Fruit fly (Drosophila melanogaster): ENCODE results near the gene pll.

The pll gene

dm6 chr3R:27281022-27281810 is 28.2 kb upstream of the pll start (continued):
- TF ChIP-seq Met (GFP tag; optimal IDR thresholded peaks at IDR 0.05) (peak; percentile 97), CG11294 (GFP tag; IDR thresholded peaks at IDR 0.05) (peak; percentile 97), Hr4 (GFP tag; optimal IDR thresholded peaks at IDR 0.05) (peak; percentile 98), spab (GFP tag; optimal IDR thresholded peaks at IDR 0.05) (peak; percentile 97), CG34406 (GFP tag; optimal IDR thresholded peaks at IDR 0.05) (peak; percentile 97), CG8319 (GFP tag; optimal IDR thresholded peaks at IDR 0.05) (peak; percentile 95), CG4318 (GFP tag; optimal IDR thresholded peaks at IDR 0.05) (peak; percentile 98), fkh (GFP tag; optimal IDR thresholded peaks at IDR 0.05) (peak; percentile 80), Ets96B (tag; optimal IDR thresholded peaks at IDR 0.05) (peak; percentile 97), vri (GFP tag; optimal IDR thresholded peaks at IDR 0.05) (peak; percentile 95), dsx (GFP tag; optimal IDR thresholded peaks at IDR 0.05; ENCODE audit: poor library complexity, severe bottlenecking) (peak; percentile 91), CG10669 (GFP tag; optimal IDR thresholded peaks at IDR 0.05) (peak; percentile 98), CG6808 (GFP tag; optimal IDR thresholded peaks at IDR 0.05) (peak; percentile 93), CG6792 (GFP tag; optimal IDR thresholded peaks at IDR 0.05) (peak; percentile 97), CG3919 (GFP tag; optimal IDR thresholded peaks at IDR 0.05) (peak; percentile 99), Lpt (GFP tag; optimal IDR thresholded peaks at IDR 0.05) (peak; percentile 95), CG6276 (GFP tag; optimal IDR thresholded peaks at IDR 0.05) (peak; percentile 97), CG15336 (GFP tag; IDR thresholded peaks at IDR 0.05) (peak; percentile 97), Eip78C (GFP tag) (peak; percentile 99), salr (GFP tag; optimal IDR thresholded peaks at IDR 0.05) (peak; percentile 96 to 98), pdm3 (GFP tag; optimal IDR thresholded peaks at IDR 0.05) (peak; percentile 98), Sox14 (GFP tag; optimal IDR thresholded peaks at IDR 0.05) (peak; percentile 99), Hr38 (GFP tag; optimal IDR thresholded peaks at IDR 0.05) (peak; percentile 62), CG6854 (GFP tag; optimal IDR thresholded peaks at IDR 0.05) (peak; percentile 90), CG6163 (GFP tag; IDR thresholded peaks at IDR 0.05) (peak; percentile 98), CG9139 (GFP tag; optimal IDR thresholded peaks at IDR 0.05) (peak; percentile 87), OdsH (GFP tag; optimal IDR thresholded peaks at IDR 0.05) (peak; percentile 98), lz (GFP tag; optimal IDR thresholded peaks at IDR 0.05) (peak; percentile 98), CG31627 (GFP tag; optimal IDR thresholded peaks at IDR 0.05) (peak; percentile 98), CG8632 (GFP tag; optimal IDR thresholded peaks at IDR 0.05) (peak; percentile 96), Ets21C (GFP tag; optimal IDR thresholded peaks at IDR 0.05) (peak; percentile 97), net (GFP tag; optimal IDR thresholded peaks at IDR 0.05) (peak; percentile 98), eg (GFP tag; IDR thresholded peaks at IDR 0.05) (peak; percentile 99), Sox102F (GFP tag; optimal IDR thresholded peaks at IDR 0.05) (peak; percentile 98), CG32006 (GFP tag; optimal IDR thresholded peaks at IDR 0.05) (peak; percentile 98), fd85E (GFP tag; optimal IDR thresholded peaks at IDR 0.05) (peak; percentile 96), dac (GFP tag; optimal IDR thresholded peaks at IDR 0.05) (peak; percentile 98), Hr39 (GFP tag; optimal IDR thresholded peaks at IDR 0.05) (peak; percentile 98)

dm6 chr3R:27279478-27279877 is 26.5 kb upstream of the pll start:
- no peak for TF ChIP-seq Lpt (GFP tag; optimal IDR thresholded peaks at IDR 0.05)
- TF ChIP-seq CG34406 (GFP tag; optimal IDR thresholded peaks at IDR 0.05): no peak
- no peak for TF ChIP-seq CG31627 (GFP tag; optimal IDR thresholded peaks at IDR 0.05)
- TF ChIP-seq CG15336 (GFP tag; IDR thresholded peaks at IDR 0.05): no peak
- TF ChIP-seq CG3919 (GFP tag; optimal IDR thresholded peaks at IDR 0.05): no peak
- TF ChIP-seq Sox102F (GFP tag; optimal IDR thresholded peaks at IDR 0.05): no peak
- no peak for TF ChIP-seq Blimp-1 (GFP tag; optimal IDR thresholded peaks at IDR 0.05)
- TF ChIP-seq salr (GFP tag; optimal IDR thresholded peaks at IDR 0.05): no peak

Data from whole organism, prepupa.